Worm (Caenorhabditis elegans): ENCODE data around the gene B0303.11.

- TF ChIP-seq drap-1 (GFP tag; optimal IDR thresholded peaks at IDR 0.05) (no peak), elt-3 (tag; optimal IDR thresholded peaks at IDR 0.05) (no peak), elt-1 (tag; optimal IDR thresholded peaks at IDR 0.05; ENCODE audit: borderline replicate concordance, insufficient read depth) (no peak), unc-62 (GFP tag; optimal IDR thresholded peaks at IDR 0.05) (no peak), pha-4 (tag; optimal IDR thresholded peaks at IDR 0.05) (no peak), bed-3 (GFP tag; optimal IDR thresholded peaks at IDR 0.05) (no peak), sptf-1 (tag; optimal IDR thresholded peaks at IDR 0.05) (no peak), blmp-1 (tag; optimal IDR thresholded peaks at IDR 0.05) (no peak), nhr-12 (tag; optimal IDR thresholded peaks at IDR 0.05) (no peak), ceh-39 (tag; optimal IDR thresholded peaks at IDR 0.05) (no peak)
These were observed 21.1 kb downstream of the B0303.11 start for ce11 chrIII:8689143-8689542.
